Fruit fly (Drosophila melanogaster) whole organism, prepupa: ENCODE results near the gene shams.

ENCODE experiments used
- Blimp-1 ChIP-seq: fragments of 200-800 bp; sonication (Bioruptor generic); optimal IDR thresholded peaks from 3 replicates; lab custom pipeline; 2017; ENCODE audit warnings: missing biosample characterization, missing genetic modification characterization, mild to moderate bottlenecking, moderate library complexity, missing genetic modification reagents
- CG10631 ChIP-seq: fragments of 200-800 bp; sonication (Bioruptor generic); optimal IDR thresholded peaks from 2 replicates; lab custom pipeline; 2016; ENCODE audit warnings: missing biosample characterization, missing genetic modification characterization
- CG10669 ChIP-seq: fragments of 200-800 bp; sonication (Bioruptor generic); optimal IDR thresholded peaks from 3 replicates; lab custom pipeline; 2018; ENCODE audit warnings: missing biosample characterization, mild to moderate bottlenecking, missing genetic modification characterization, moderate library complexity
- CG11902 ChIP-seq: fragments of 200-800 bp; sonication (Bioruptor generic); optimal IDR thresholded peaks from 3 replicates; lab custom pipeline; 2016; ENCODE audit warnings: missing biosample characterization, missing genetic modification characterization
- CG1621 ChIP-seq: fragments of 200-800 bp; sonication (Bioruptor generic); optimal IDR thresholded peaks from 3 replicates; lab custom pipeline; 2018; ENCODE audit warnings: missing biosample characterization, mild to moderate bottlenecking, missing genetic modification characterization
- CG16779 ChIP-seq: fragments of 200-800 bp; sonication (Bioruptor generic); optimal IDR thresholded peaks from 3 replicates; lab custom pipeline; 2017; ENCODE audit warnings: missing biosample characterization, mild to moderate bottlenecking, missing genetic modification characterization
- CG3032 ChIP-seq: fragments of 200-800 bp; optimal IDR thresholded peaks from 2 replicates; lab custom pipeline; 2019; ENCODE audit warnings: missing biosample characterization, mild to moderate bottlenecking, missing genetic modification characterization, moderate library complexity
- CG31627 ChIP-seq: fragments of 200-800 bp; sonication (Bioruptor generic); optimal IDR thresholded peaks from 3 replicates; lab custom pipeline; 2016; ENCODE audit warnings: missing biosample characterization, missing genetic modification characterization
- CG32006 ChIP-seq: fragments of 200-800 bp; sonication (Bioruptor generic); optimal IDR thresholded peaks from 3 replicates; lab custom pipeline; 2017; ENCODE audit warnings: missing biosample characterization, mild to moderate bottlenecking, missing genetic modification characterization
- CG34406 ChIP-seq: fragments of 200-800 bp; sonication (Bioruptor generic); optimal IDR thresholded peaks from 3 replicates; lab custom pipeline; 2016; ENCODE audit warnings: missing biosample characterization, missing genetic modification characterization
- CG3919 ChIP-seq: fragments of 200-800 bp; sonication (Bioruptor generic); optimal IDR thresholded peaks from 3 replicates; lab custom pipeline; 2016; ENCODE audit warnings: missing biosample characterization, missing genetic modification characterization
- CG6163 ChIP-seq: fragments of 200-800 bp; sonication (Bioruptor generic); IDR thresholded peaks from 3 replicates; pipeline ENCODE4 v1.3.6; 2022; ENCODE audit warnings: missing biosample characterization, missing genetic modification characterization
- CG6808 ChIP-seq: fragments of 200-800 bp; sonication (Bioruptor generic); optimal IDR thresholded peaks from 3 replicates; lab custom pipeline; 2017; ENCODE audit warnings: missing biosample characterization, missing genetic modification characterization, mild to moderate bottlenecking, moderate library complexity, missing genetic modification reagents
- CG7368 ChIP-seq: fragments of 200-800 bp; sonication (Bioruptor generic); optimal IDR thresholded peaks from 3 replicates; lab custom pipeline; 2016; ENCODE audit warnings: missing biosample characterization, missing genetic modification characterization
- CG8119 ChIP-seq: fragments of 200-800 bp; sonication (Bioruptor generic); IDR thresholded peaks from 3 replicates; pipeline ENCODE4 v1.3.6; 2022; ENCODE audit warnings: missing biosample characterization, missing genetic modification characterization
- CG8319 ChIP-seq: fragments of 200-800 bp; sonication (Bioruptor generic); optimal IDR thresholded peaks from 3 replicates; lab custom pipeline; 2016; ENCODE audit warnings: missing biosample characterization, missing genetic modification characterization
- CG8632 ChIP-seq: fragments of 200-800 bp; sonication (Bioruptor generic); optimal IDR thresholded peaks from 3 replicates; lab custom pipeline; 2016; ENCODE audit warnings: missing biosample characterization, missing genetic modification characterization
- CG9139 ChIP-seq: fragments of 200-800 bp; sonication (Bioruptor generic); optimal IDR thresholded peaks from 3 replicates; lab custom pipeline; 2017; ENCODE audit warnings: missing biosample characterization, mild to moderate bottlenecking, missing genetic modification characterization
- Eip75B ChIP-seq: fragments of 200-800 bp; sonication (Bioruptor generic); optimal IDR thresholded peaks from 3 replicates; lab custom pipeline; 2016; ENCODE audit warnings: missing biosample characterization, missing genetic modification characterization
- Eip78C ChIP-seq: fragments of 200-800 bp; sonication (Bioruptor generic); peaks from one replicate; lab custom pipeline; 2016; ENCODE audit warnings: missing biosample characterization, missing genetic modification characterization
- Eip93F ChIP-seq: fragments of 200-800 bp; sonication (Bioruptor generic); optimal IDR thresholded peaks from 2 replicates; lab custom pipeline; 2016; ENCODE audit warnings: missing biosample characterization, mild to moderate bottlenecking, missing genetic modification characterization
- Ets21C ChIP-seq: fragments of 200-800 bp; sonication (Bioruptor generic); optimal IDR thresholded peaks from 3 replicates; lab custom pipeline; 2016; ENCODE audit warnings: missing biosample characterization, missing genetic modification characterization
- Hr38 ChIP-seq: sonication (Bioruptor generic); optimal IDR thresholded peaks from 2 replicates; lab custom pipeline; 2016; ENCODE audit warnings: missing biosample characterization, missing genetic modification characterization
- Hr39 ChIP-seq: fragments of 200-800 bp; sonication (Bioruptor generic); optimal IDR thresholded peaks from 2 replicates; lab custom pipeline; 2016; ENCODE audit warnings: missing biosample characterization, missing genetic modification characterization
- Hr4 ChIP-seq: fragments of 200-800 bp; sonication (Bioruptor generic); optimal IDR thresholded peaks from 3 replicates; lab custom pipeline; 2016; ENCODE audit warnings: missing biosample characterization, missing genetic modification characterization
- Lpt ChIP-seq: fragments of 200-800 bp; sonication (Bioruptor generic); optimal IDR thresholded peaks from 3 replicates; lab custom pipeline; 2016; ENCODE audit warnings: missing biosample characterization, missing genetic modification characterization
- Met ChIP-seq: fragments of 200-800 bp; sonication (Bioruptor generic); optimal IDR thresholded peaks from 3 replicates; lab custom pipeline; 2016; ENCODE audit warnings: missing biosample characterization, missing genetic modification characterization
- OdsH ChIP-seq: fragments of 200-800 bp; sonication (Bioruptor generic); optimal IDR thresholded peaks from 3 replicates; lab custom pipeline; 2016; ENCODE audit warnings: missing biosample characterization, missing genetic modification characterization
- Sox102F ChIP-seq: fragments of 200-800 bp; sonication (Bioruptor generic); optimal IDR thresholded peaks from 2 replicates; lab custom pipeline; 2016; ENCODE audit warnings: missing biosample characterization, mild to moderate bottlenecking, missing genetic modification characterization
- Sox14 ChIP-seq: fragments of 200-800 bp; sonication (Bioruptor generic); optimal IDR thresholded peaks from 3 replicates; lab custom pipeline; 2016; ENCODE audit warnings: missing biosample characterization, missing genetic modification characterization
- Sox15 ChIP-seq: fragments of 200-800 bp; sonication (Bioruptor generic); optimal IDR thresholded peaks from 3 replicates; lab custom pipeline; 2016; ENCODE audit warnings: missing biosample characterization, missing genetic modification characterization
- achi ChIP-seq: fragments of 200-800 bp; sonication (Bioruptor generic); optimal IDR thresholded peaks from 3 replicates; lab custom pipeline; 2016; ENCODE audit warnings: missing biosample characterization, missing genetic modification characterization
- acj6 ChIP-seq: fragments of 200-800 bp; sonication (Bioruptor generic); optimal IDR thresholded peaks from 3 replicates; lab custom pipeline; 2016; ENCODE audit warnings: missing biosample characterization, missing genetic modification characterization
- dac ChIP-seq: fragments of 200-800 bp; sonication (Bioruptor generic); optimal IDR thresholded peaks from 2 replicates; lab custom pipeline; 2017; ENCODE audit warnings: missing biosample characterization, mild to moderate bottlenecking, missing genetic modification characterization
- dsx ChIP-seq: fragments of 200-800 bp; optimal IDR thresholded peaks from 3 replicates; lab custom pipeline; 2019; ENCODE audit warnings: missing biosample characterization, mild to moderate bottlenecking, missing genetic modification characterization, moderate library complexity; ENCODE audit not compliant: poor library complexity, severe bottlenecking
- eg ChIP-seq: fragments of 200-800 bp; sonication (Bioruptor generic); IDR thresholded peaks from 3 replicates; pipeline ENCODE4 v1.3.6; 2022; ENCODE audit warnings: missing biosample characterization, missing genetic modification characterization
- fd59A ChIP-seq: fragments of 200-800 bp; sonication (Bioruptor generic); optimal IDR thresholded peaks from 2 replicates; lab custom pipeline; 2017; ENCODE audit warnings: missing biosample characterization, mild to moderate bottlenecking, missing genetic modification characterization, missing genetic modification reagents
- fd85E ChIP-seq: fragments of 200-800 bp; sonication (Bioruptor generic); optimal IDR thresholded peaks from 3 replicates; lab custom pipeline; 2016; ENCODE audit warnings: missing biosample characterization, missing genetic modification characterization
- fkh ChIP-seq: fragments of 200-800 bp; sonication (Bioruptor generic); optimal IDR thresholded peaks from 3 replicates; lab custom pipeline; 2017; ENCODE audit warnings: missing biosample characterization, mild to moderate bottlenecking, missing genetic modification characterization, moderate library complexity
- net ChIP-seq: fragments of 200-800 bp; sonication (Bioruptor generic); optimal IDR thresholded peaks from 3 replicates; lab custom pipeline; 2016; ENCODE audit warnings: missing biosample characterization, missing genetic modification characterization
- pdm3 ChIP-seq: fragments of 200-800 bp; sonication (Bioruptor generic); optimal IDR thresholded peaks from 3 replicates; lab custom pipeline; 2016; ENCODE audit warnings: missing biosample characterization, missing genetic modification characterization
- salr ChIP-seq, 2 experiments: fragments of 200-800 bp; sonication (Bioruptor generic); optimal IDR thresholded peaks; 3 replicates each; lab custom pipeline; 2016 to 2018; ENCODE audit warnings: missing biosample characterization in 2 of 2, missing genetic modification characterization in 2 of 2, mild to moderate bottlenecking in 1 of 2
- ss ChIP-seq, 2 experiments: fragments of 200-800 bp; sonication (Bioruptor generic); optimal IDR thresholded peaks; 2 replicates in 1 of 2; 3 replicates in 1 of 2; lab custom pipeline; 2017 to 2018; ENCODE audit warnings: mild to moderate bottlenecking in 2 of 2, missing biosample characterization in 2 of 2, missing genetic modification characterization in 2 of 2, moderate library complexity in 1 of 2
- svp ChIP-seq: fragments of 200-800 bp; sonication (Bioruptor generic); peaks from one replicate; lab custom pipeline; 2016; ENCODE audit warnings: missing biosample characterization, missing genetic modification characterization

shams gene

DNA sequence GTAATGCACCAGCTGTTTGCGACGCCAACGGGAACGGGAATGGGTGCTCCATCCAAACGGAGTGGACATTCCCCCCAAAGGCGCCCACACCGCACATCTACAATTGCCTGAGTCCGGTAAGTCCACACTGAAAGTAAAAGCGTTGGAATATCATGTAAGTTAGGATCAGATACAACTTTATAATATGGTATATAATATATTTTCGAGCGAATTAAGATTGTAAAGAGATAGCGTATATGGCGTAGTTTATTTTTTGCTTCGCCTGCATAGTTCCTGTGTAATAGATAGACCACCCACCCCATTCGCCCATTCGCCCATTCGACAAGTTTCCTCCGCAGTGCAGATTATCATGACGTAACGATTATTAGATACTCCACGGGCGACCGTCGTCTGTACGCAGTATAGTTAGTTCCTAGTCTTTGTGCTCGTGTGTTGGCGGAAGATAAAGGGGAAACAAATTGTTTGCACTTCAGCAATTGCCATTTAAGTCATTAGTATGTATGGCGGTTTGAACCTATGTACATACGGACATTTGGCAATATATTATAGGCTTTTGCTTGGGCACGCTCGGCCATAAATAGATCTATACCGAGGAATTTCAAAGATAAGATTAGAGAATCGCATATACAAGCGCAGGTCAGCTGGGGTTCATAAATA lies 22.8 kb downstream of the shams start (continued):
- peak; percentile 24 for TF ChIP-seq CG10631 (GFP tag; lab: Kevin White, UChicago)
- TF ChIP-seq Hr4, result peak; percentile 81
- TF ChIP-seq dsx (GFP tag; lab: Kevin White, UChicago), result no peak
- peak; percentile 52 for TF ChIP-seq pdm3
- TF ChIP-seq CG8119 (GFP tag; lab: Robert Waterston, UW), result peak; percentile 78; the same call in 2 of the 3 replicates
- peak in 1 of 2 experiments; percentile 39 for TF ChIP-seq salr (GFP tag; optimal IDR thresholded peaks at IDR 0.05; lab: Kevin White, UChicago)
- TF ChIP-seq CG9139, result no peak
- no peak for TF ChIP-seq CG32006
- no peak for TF ChIP-seq fd85E (GFP tag; lab: Kevin White, UChicago)
- no peak for TF ChIP-seq CG8319 (GFP tag; lab: Kevin White, UChicago)
- TF ChIP-seq Hr38 (GFP tag; lab: Kevin White, UChicago), result no peak
- no peak for TF ChIP-seq CG3919
- no peak for TF ChIP-seq Met (GFP tag; lab: Kevin White, UChicago)
- no peak for TF ChIP-seq CG31627
- TF ChIP-seq Lpt (GFP tag; lab: Kevin White, UChicago), result peak; percentile 64
- no peak for TF ChIP-seq Eip93F
- no peak; the same call in 2 of the 3 replicates for TF ChIP-seq eg (GFP tag; lab: Robert Waterston, UW)
- TF ChIP-seq CG11902 (GFP tag; lab: Kevin White, UChicago), result no peak
- TF ChIP-seq fkh (GFP tag; lab: Kevin White, UChicago), result no peak
- no peak for TF ChIP-seq Hr39 (GFP tag; lab: Kevin White, UChicago)
- TF ChIP-seq Eip78C (GFP tag; lab: Kevin White, UChicago), result peak; percentile 81
- TF ChIP-seq CG8632 (GFP tag; lab: Kevin White, UChicago), result no peak
- no peak for TF ChIP-seq net (GFP tag; lab: Kevin White, UChicago)
- peak; percentile 68; the same call in 2 of the 3 replicates for TF ChIP-seq CG6163
- no peak for TF ChIP-seq ss (GFP tag; optimal IDR thresholded peaks at IDR 0.05; lab: Kevin White, UChicago)
- TF ChIP-seq fd59A, result no peak

DNA sequence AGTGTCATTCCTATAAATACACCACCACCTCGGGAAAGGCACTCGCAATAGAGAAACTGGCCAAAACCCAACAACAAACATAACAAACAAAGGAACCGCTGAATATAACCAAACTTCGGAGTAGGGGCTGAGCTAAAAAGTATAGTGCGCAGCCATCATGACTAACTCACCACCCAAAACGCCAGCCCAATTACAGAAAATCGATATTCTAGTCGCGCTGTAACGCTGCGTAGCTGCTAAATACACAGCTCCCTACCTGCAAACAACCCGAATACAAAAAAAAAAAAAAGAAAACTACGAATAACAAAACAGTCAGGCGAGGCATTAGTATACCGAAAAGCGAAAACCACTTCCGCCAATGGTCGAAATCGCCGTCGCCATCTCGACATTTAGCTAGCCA lies 23.8 kb downstream of the shams start:
- no peak for TF ChIP-seq CG3032
- TF ChIP-seq CG8119 (GFP tag; lab: Robert Waterston, UW), result no peak
- TF ChIP-seq fkh (GFP tag; lab: Kevin White, UChicago), result peak; percentile 0

DNA sequence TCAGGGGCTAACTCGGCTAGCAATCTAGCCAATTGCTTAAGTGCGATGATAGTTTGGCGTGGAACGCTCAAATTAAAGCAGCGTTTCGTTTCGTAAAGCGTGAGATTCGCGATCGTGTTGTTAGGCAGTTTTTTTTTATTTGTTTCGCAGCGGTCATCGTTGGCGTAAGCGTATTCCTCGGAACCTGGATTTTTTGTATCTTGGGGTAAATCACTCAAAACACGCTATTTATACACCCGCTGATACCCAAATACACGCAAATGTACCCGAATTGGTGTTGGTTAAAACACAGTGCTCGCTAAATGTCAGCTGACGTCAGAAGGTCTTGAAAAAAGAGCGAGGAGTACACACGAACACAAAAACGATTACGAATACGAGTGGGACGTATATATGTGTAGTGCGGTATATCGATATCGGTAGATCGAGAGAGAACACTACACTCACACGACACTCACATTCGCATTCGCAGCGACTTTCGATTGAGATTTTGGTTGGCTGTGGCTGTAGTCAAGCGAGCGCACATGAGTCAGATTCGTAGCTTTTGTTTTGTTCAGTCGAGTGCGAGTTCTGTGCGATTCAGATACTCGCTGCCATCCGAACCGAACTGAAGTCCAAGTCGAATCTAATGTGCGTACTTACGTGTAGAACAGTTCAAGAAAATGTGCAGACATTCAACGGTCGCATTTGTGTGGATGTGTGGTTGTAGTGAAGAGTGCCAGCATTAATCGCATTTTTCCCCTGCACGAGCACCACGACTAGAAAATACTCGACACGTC lies 24.5 kb downstream of the shams start:
- no peak for TF ChIP-seq CG8119 (GFP tag; lab: Robert Waterston, UW)
- peak; percentile 8 for TF ChIP-seq dsx (GFP tag; lab: Kevin White, UChicago)
- no peak for TF ChIP-seq CG6808 (GFP tag; lab: Kevin White, UChicago)
- TF ChIP-seq CG10669 (GFP tag; lab: Kevin White, UChicago), result no peak
- TF ChIP-seq Sox102F (GFP tag; lab: Kevin White, UChicago), result peak; percentile 37
- TF ChIP-seq CG7368 (GFP tag; lab: Kevin White, UChicago), result peak; percentile 5
- no peak for TF ChIP-seq Sox15
- no peak for TF ChIP-seq CG11902 (GFP tag; lab: Kevin White, UChicago)
- TF ChIP-seq Eip75B (GFP tag; lab: Kevin White, UChicago), result peak; percentile 16
- no peak for TF ChIP-seq dac (GFP tag; lab: Kevin White, UChicago)
- peak; percentile 80 for TF ChIP-seq Eip93F
- peak; percentile 31 for TF ChIP-seq CG3919
- TF ChIP-seq fkh (GFP tag; lab: Kevin White, UChicago), result peak; percentile 35
- no peak for TF ChIP-seq Ets21C (GFP tag; lab: Kevin White, UChicago)
- peak; percentile 79 for TF ChIP-seq fd85E (GFP tag; lab: Kevin White, UChicago)
- TF ChIP-seq svp (GFP tag; lab: Kevin White, UChicago), result no peak
- no peak for TF ChIP-seq acj6
- no peak for TF ChIP-seq Hr39 (GFP tag; lab: Kevin White, UChicago)
- no peak for TF ChIP-seq CG34406 (GFP tag; lab: Kevin White, UChicago)
- no peak for TF ChIP-seq CG31627
- TF ChIP-seq Met (GFP tag; lab: Kevin White, UChicago), result peak; percentile 31
- TF ChIP-seq pdm3, result no peak
- TF ChIP-seq Blimp-1 (GFP tag; lab: Kevin White, UChicago), result peak; percentile 54
- TF ChIP-seq OdsH (GFP tag; lab: Kevin White, UChicago), result no peak
- TF ChIP-seq achi (GFP tag; lab: Kevin White, UChicago), result no peak
- TF ChIP-seq Eip78C (GFP tag; lab: Kevin White, UChicago), result peak; percentile 89
- no peak for TF ChIP-seq CG16779 (tag; lab: Kevin White, UChicago)
- peak; percentile 42 for TF ChIP-seq CG1621 (tag; lab: Kevin White, UChicago)
- peak; percentile 69 for TF ChIP-seq Lpt (GFP tag; lab: Kevin White, UChicago)
- no peak for TF ChIP-seq Hr4
- TF ChIP-seq Sox14 (GFP tag; lab: Kevin White, UChicago), result peak; percentile 47
- peak; percentile 71 to 75 for TF ChIP-seq ss (GFP tag; optimal IDR thresholded peaks at IDR 0.05; lab: Kevin White, UChicago)
